Worm (Caenorhabditis elegans): ENCODE measurements around the gene E04F6.8.

The E04F6.8 gene

ce11 chrII:7207649-7208048, 3.5 kb downstream of the E04F6.8 start:
- TF ChIP-seq nhr-90 (tag; optimal IDR thresholded peaks at IDR 0.05; ENCODE audit: poor library complexity) (no peak), sptf-1 (tag; optimal IDR thresholded peaks at IDR 0.05) (no peak), efl-1 (optimal IDR thresholded peaks at IDR 0.05) (no peak), efl-1 (GFP tag; optimal IDR thresholded peaks at IDR 0.05 in 1 of 2) (peak in 1 of 2 experiments; percentile 78), hlh-4 (tag; optimal IDR thresholded peaks at IDR 0.05) (no peak)

DNA sequence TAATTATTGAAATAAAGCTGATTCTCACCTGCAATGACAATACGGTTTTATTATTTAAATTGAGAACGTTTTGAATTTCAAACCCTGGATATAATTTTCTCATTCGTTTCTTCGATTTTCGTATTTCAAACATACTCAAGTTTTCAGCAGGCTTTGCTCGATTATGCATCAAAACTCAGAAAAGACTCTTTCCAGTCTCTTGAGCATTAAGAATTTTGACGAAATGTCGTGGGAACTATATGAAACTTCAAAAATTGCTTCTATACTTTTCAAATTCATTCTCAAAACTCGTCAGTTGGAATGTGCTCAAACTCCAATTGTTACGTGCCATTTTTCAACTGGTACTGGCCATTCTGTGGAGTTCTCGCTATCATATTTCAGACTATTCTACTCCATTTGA, 5.8 kb downstream of the E04F6.8 start, which contains the start of gene srd-59:
Gene srd-59 (plus strand): TSS at position 301 of the 400 bp plus-strand sequence.
- TF ChIP-seq Y116A8C.19 (tag; optimal IDR thresholded peaks at IDR 0.05; ENCODE audit: borderline replicate concordance) (no peak), nhr-84 (tag; optimal IDR thresholded peaks at IDR 0.05) (no peak), vab-15 (tag; optimal IDR thresholded peaks at IDR 0.05) (no peak), zip-4 (GFP tag; optimal IDR thresholded peaks at IDR 0.05) (no peak), snu-23 (GFP tag; optimal IDR thresholded peaks at IDR 0.05) (no peak), ceh-90 (tag; optimal IDR thresholded peaks at IDR 0.05) (no peak), dpl-1 (GFP tag; optimal IDR thresholded peaks at IDR 0.05) (no peak), nhr-85 (tag) (no peak), dsc-1 (tag; optimal IDR thresholded peaks at IDR 0.05) (no peak), efl-3 (GFP tag; optimal IDR thresholded peaks at IDR 0.05) (no peak), hlh-4 (tag; optimal IDR thresholded peaks at IDR 0.05) (no peak), xbp-1 (tag; optimal IDR thresholded peaks at IDR 0.05) (no peak)

- TF ChIP-seq nhr-77 (tag; optimal IDR thresholded peaks at IDR 0.05) (no peak), hlh-4 (tag; optimal IDR thresholded peaks at IDR 0.05) (no peak), efl-3 (GFP tag; optimal IDR thresholded peaks at IDR 0.05) (no peak), fos-1 (tag; optimal IDR thresholded peaks at IDR 0.05) (no peak), sup-37 (GFP tag; optimal IDR thresholded peaks at IDR 0.05) (no peak), zag-1 (tag; optimal IDR thresholded peaks at IDR 0.05) (no peak), unc-98 (GFP tag; IDR thresholded peaks at IDR 0.05) (no peak), Y116A8C.19 (tag; optimal IDR thresholded peaks at IDR 0.05; ENCODE audit: borderline replicate concordance) (no peak), alr-1 (tag; optimal IDR thresholded peaks at IDR 0.05; ENCODE audit: borderline replicate concordance) (no peak), nhr-20 (tag; optimal IDR thresholded peaks at IDR 0.05) (no peak), dpl-1 (GFP tag; optimal IDR thresholded peaks at IDR 0.05) (no peak), nhr-28 (tag; optimal IDR thresholded peaks at IDR 0.05) (no peak), unc-130 (tag; optimal IDR thresholded peaks at IDR 0.05) (no peak), nhr-237 (tag; optimal IDR thresholded peaks at IDR 0.05) (no peak), nhr-47 (tag; optimal IDR thresholded peaks at IDR 0.05) (no peak), tbx-2 (tag; optimal IDR thresholded peaks at IDR 0.05) (no peak), F16B12.6 (tag; optimal IDR thresholded peaks at IDR 0.05) (no peak), nhr-76 (tag; optimal IDR thresholded peaks at IDR 0.05) (no peak), ceh-90 (tag; optimal IDR thresholded peaks at IDR 0.05) (no peak), hpl-2 (GFP tag; optimal IDR thresholded peaks at IDR 0.05) (no peak)
Measured at ce11 chrII:7204951-7205350, 6.2 kb downstream of the E04F6.8 start, which contains the start of gene srd-58. srd-58 (minus strand) TSS chrII:7205051.

- TF ChIP-seq ztf-11 (tag; optimal IDR thresholded peaks at IDR 0.05), result no peak
Measured at ce11 chrII:7203110-7203509, 8.1 kb downstream of the E04F6.8 start, which contains the start of gene srd-56. srd-56 (minus strand) TSS chrII:7203210.

- TF ChIP-seq fos-1 (tag; optimal IDR thresholded peaks at IDR 0.05) (peak; percentile 57), nhr-77 (tag; optimal IDR thresholded peaks at IDR 0.05) (peak; percentile 41), zag-1 (tag; optimal IDR thresholded peaks at IDR 0.05) (no peak), ceh-88 (GFP tag; IDR thresholded peaks at IDR 0.05) (peak; percentile 76), rnt-1 (tag; optimal IDR thresholded peaks at IDR 0.05) (peak; percentile 89), Y116A8C.19 (tag; optimal IDR thresholded peaks at IDR 0.05; ENCODE audit: borderline replicate concordance) (peak; percentile 15), mdl-1 (tag; optimal IDR thresholded peaks at IDR 0.05) (peak in 1 of 2 experiments; percentile 77), zip-4 (GFP tag; optimal IDR thresholded peaks at IDR 0.05) (peak; percentile 73), isw-1 (GFP tag; IDR thresholded peaks at IDR 0.05) (peak; percentile 42), ceh-8 (GFP tag; optimal IDR thresholded peaks at IDR 0.05) (peak; percentile 72), unc-98 (GFP tag; IDR thresholded peaks at IDR 0.05) (0 out of 2 replicates have a peak, but pooled peaks have one; percentile 9), elt-3 (tag; optimal IDR thresholded peaks at IDR 0.05) (peak in 2 of 6 experiments; percentile 36 to 83), unc-130 (tag; optimal IDR thresholded peaks at IDR 0.05) (peak; percentile 24), alr-1 (tag; optimal IDR thresholded peaks at IDR 0.05; ENCODE audit: borderline replicate concordance) (no peak), ama-1 (optimal IDR thresholded peaks at IDR 0.05) (no peak), egl-13 (tag; optimal IDR thresholded peaks at IDR 0.05) (peak; percentile 23), dpl-1 (GFP tag; optimal IDR thresholded peaks at IDR 0.05) (peak; percentile 45 to 59 (median 56)), C16A3.4 (tag; optimal IDR thresholded peaks at IDR 0.05) (peak; percentile 73), nhr-76 (tag; optimal IDR thresholded peaks at IDR 0.05) (peak; percentile 51), xbp-1 (tag; optimal IDR thresholded peaks at IDR 0.05) (peak; percentile 76), fkh-8 (tag; optimal IDR thresholded peaks at IDR 0.05) (no peak), sox-4 (tag; optimal IDR thresholded peaks at IDR 0.05) (peak; percentile 36), efl-3 (GFP tag; optimal IDR thresholded peaks at IDR 0.05) (peak; percentile 61)
Measured at ce11 chrII:7200051-7200599, 11.1 kb downstream of the E04F6.8 start, which contains the start of gene pcrg-1. pcrg-1 (plus strand) TSS chrII:7200549.
